Fruit fly (Drosophila melanogaster) Kc167 (cell line): Measurements from ENCODE around the gene Nepl17.

Experiments
- Sin3A ChIP-seq: fragments of >200 bp; optimal IDR thresholded peaks from 2 replicates; lab custom pipeline; 2018; ENCODE audit warnings: missing external identifiers
- h ChIP-seq: fragments of >200 bp; optimal IDR thresholded peaks from 3 replicates; lab custom pipeline; 2018; ENCODE audit warnings: missing external identifiers
- insv ChIP-seq: fragments of >200 bp; optimal IDR thresholded peaks from 3 replicates; lab custom pipeline; 2018; ENCODE audit warnings: missing external identifiers
- psq ChIP-seq: fragments of >200 bp; optimal IDR thresholded peaks from 2 replicates; lab custom pipeline; 2017; ENCODE audit warnings: missing external identifiers
- ttk ChIP-seq: sonication (Bioruptor generic); optimal IDR thresholded peaks from 2 replicates; lab custom pipeline; 2017; ENCODE audit warnings: missing external identifiers

dm6 chr3R:28858241-28858647, 14.5 kb upstream of the Nepl17 start:
- TF ChIP-seq Sin3A (lab: Kevin White, UChicago) (no peak), psq (no peak), insv (lab: Kevin White, UChicago) (no peak), ttk (lab: Kevin White, UChicago) (no peak), h (lab: Kevin White, UChicago) (no peak)
